Worm (Caenorhabditis elegans) whole organism, late embryonic: Measurements from ENCODE around the gene C16D9.1.

ENCODE experiments used
- C38D4.7 ChIP-seq: fragments of 200-800 bp; sonication (Bioruptor generic); optimal IDR thresholded peaks from 2 replicates; lab custom pipeline; 2018; ENCODE audit warnings: mild to moderate bottlenecking, missing genetic modification characterization, moderate library complexity, missing compliant biosample characterization
- F13H6.1 ChIP-seq: sonication (generic microtip); optimal IDR thresholded peaks from 2 replicates; lab custom pipeline; 2016; ENCODE audit warnings: missing genetic modification characterization, missing compliant biosample characterization
- T23F11.4 ChIP-seq: fragments of 200-800 bp; sonication (Bioruptor generic); optimal IDR thresholded peaks from 2 replicates; lab custom pipeline; 2018; ENCODE audit warnings: mild to moderate bottlenecking, missing genetic modification characterization, missing compliant biosample characterization
- ahr-1 ChIP-seq: sonication (generic microtip); optimal IDR thresholded peaks from 2 replicates; lab custom pipeline; 2016; ENCODE audit warnings: missing genetic modification characterization, missing compliant biosample characterization
- ceh-14 ChIP-seq: sonication (generic microtip); optimal IDR thresholded peaks from 2 replicates; lab custom pipeline; 2016; ENCODE audit warnings: missing genotype, missing genetic modification characterization, missing compliant biosample characterization
- ceh-2 ChIP-seq: sonication (generic microtip); optimal IDR thresholded peaks from 2 replicates; lab custom pipeline; 2016; ENCODE audit warnings: missing genotype, missing genetic modification characterization, missing compliant biosample characterization
- ceh-30 ChIP-seq: fragments of 150-350 bp; optimal IDR thresholded peaks from 2 replicates; lab custom pipeline; 2014; ENCODE audit warnings: missing biosample characterization, missing genetic modification characterization
- ceh-31 ChIP-seq: sonication (generic microtip); optimal IDR thresholded peaks from 2 replicates; lab custom pipeline; 2016; ENCODE audit warnings: missing genetic modification characterization, missing compliant biosample characterization
- ceh-34 ChIP-seq: sonication (generic microtip); optimal IDR thresholded peaks from 2 replicates; lab custom pipeline; 2016; ENCODE audit warnings: mild to moderate bottlenecking, missing genetic modification characterization, missing compliant biosample characterization
- ceh-6 ChIP-seq: fragments of 200-800 bp; sonication (Bioruptor generic); optimal IDR thresholded peaks from 2 replicates; lab custom pipeline; 2018; ENCODE audit warnings: mild to moderate bottlenecking, missing genetic modification characterization, missing compliant biosample characterization
- dve-1 ChIP-seq: sonication (generic microtip); optimal IDR thresholded peaks from 2 replicates; lab custom pipeline; 2017; ENCODE audit warnings: antibody characterized with exemption, mild to moderate bottlenecking, missing genetic modification characterization, missing compliant biosample characterization
- ets-4 ChIP-seq: sonication (generic microtip); optimal IDR thresholded peaks from 2 replicates; lab custom pipeline; 2016; ENCODE audit warnings: missing genetic modification characterization, missing compliant biosample characterization
- eyg-1 ChIP-seq: sonication (generic microtip); optimal IDR thresholded peaks from 2 replicates; lab custom pipeline; 2016; ENCODE audit warnings: missing genotype, missing genetic modification characterization, missing compliant biosample characterization
- fax-1 ChIP-seq: sonication (generic microtip); optimal IDR thresholded peaks from 2 replicates; lab custom pipeline; 2016; ENCODE audit warnings: missing genotype, missing genetic modification characterization, missing compliant biosample characterization
- fkh-6 ChIP-seq: sonication (generic microtip); optimal IDR thresholded peaks from 2 replicates; lab custom pipeline; 2016; ENCODE audit warnings: missing genetic modification characterization, missing compliant biosample characterization
- gmeb-2 ChIP-seq: sonication (generic microtip); optimal IDR thresholded peaks from 2 replicates; lab custom pipeline; 2016; ENCODE audit warnings: missing genetic modification characterization, inconsistent platforms, missing compliant biosample characterization
- hlh-13 ChIP-seq: fragments of 200-800 bp; sonication (Bioruptor generic); optimal IDR thresholded peaks from 2 replicates; lab custom pipeline; 2018; ENCODE audit warnings: mild to moderate bottlenecking, missing genetic modification characterization, missing compliant biosample characterization
- hlh-15 ChIP-seq: sonication (generic microtip); optimal IDR thresholded peaks from 2 replicates; lab custom pipeline; 2016; ENCODE audit warnings: missing genetic modification characterization, missing compliant biosample characterization
- hlh-30 ChIP-seq: sonication (generic microtip); optimal IDR thresholded peaks from 2 replicates; lab custom pipeline; 2017; ENCODE audit warnings: antibody characterized with exemption, missing genetic modification characterization, missing compliant biosample characterization; ENCODE audit not compliant: insufficient read depth
- hlh-6 ChIP-seq: sonication (generic microtip); optimal IDR thresholded peaks from 2 replicates; lab custom pipeline; 2016; ENCODE audit warnings: missing genotype, missing genetic modification characterization, missing compliant biosample characterization
- lim-6 ChIP-seq: sonication (generic microtip); optimal IDR thresholded peaks from 2 replicates; lab custom pipeline; 2016; ENCODE audit warnings: missing genetic modification characterization, missing compliant biosample characterization
- lin-11 ChIP-seq: fragments of 200-800 bp; sonication (Bioruptor generic); optimal IDR thresholded peaks from 2 replicates; lab custom pipeline; 2018; ENCODE audit warnings: mild to moderate bottlenecking, missing genetic modification characterization, missing compliant biosample characterization
- mec-3 ChIP-seq: sonication (generic microtip); optimal IDR thresholded peaks from 2 replicates; lab custom pipeline; 2016; ENCODE audit warnings: borderline replicate concordance, missing genetic modification characterization, missing compliant biosample characterization
- nfya-1 ChIP-seq: sonication (generic microtip); optimal IDR thresholded peaks from 2 replicates; lab custom pipeline; 2017; ENCODE audit warnings: missing genetic modification characterization, mild to moderate bottlenecking, missing compliant biosample characterization, antibody characterized with exemption, moderate library complexity
- nhr-11 ChIP-seq: fragments of 150-350 bp; optimal IDR thresholded peaks from 2 replicates; lab custom pipeline; 2014; ENCODE audit warnings: missing biosample characterization, missing genetic modification characterization
- nhr-232 ChIP-seq: sonication (generic microtip); optimal IDR thresholded peaks from 2 replicates; lab custom pipeline; 2016; ENCODE audit warnings: missing genetic modification characterization, missing compliant biosample characterization
- odd-2 ChIP-seq: sonication (generic microtip); optimal IDR thresholded peaks from 2 replicates; lab custom pipeline; 2017; ENCODE audit warnings: antibody characterized with exemption, mild to moderate bottlenecking, missing genetic modification characterization, missing compliant biosample characterization
- pqm-1 ChIP-seq: sonication (generic microtip); optimal IDR thresholded peaks from 2 replicates; lab custom pipeline; 2016; ENCODE audit warnings: missing genetic modification characterization, missing compliant biosample characterization
- pros-1 ChIP-seq: fragments of 150-350 bp; optimal IDR thresholded peaks from 2 replicates; lab custom pipeline; 2014; ENCODE audit warnings: missing biosample characterization, missing genetic modification reagents, missing genetic modification characterization
- rnt-1 ChIP-seq: sonication (generic microtip); optimal IDR thresholded peaks from 2 replicates; lab custom pipeline; 2016; ENCODE audit warnings: missing genetic modification characterization, missing compliant biosample characterization
- sox-4 ChIP-seq: sonication (generic microtip); optimal IDR thresholded peaks from 2 replicates; lab custom pipeline; 2017; ENCODE audit warnings: mild to moderate bottlenecking, missing genetic modification characterization, inconsistent platforms, missing compliant biosample characterization
- syd-9 ChIP-seq: sonication (generic microtip); optimal IDR thresholded peaks from 2 replicates; lab custom pipeline; 2016; ENCODE audit warnings: mild to moderate bottlenecking, missing genetic modification characterization, moderate library complexity, missing compliant biosample characterization
- tbx-7 ChIP-seq: sonication (generic microtip); optimal IDR thresholded peaks from 2 replicates; lab custom pipeline; 2016; ENCODE audit warnings: missing genotype, missing genetic modification characterization, missing compliant biosample characterization
- ttx-3 ChIP-seq: sonication (generic microtip); optimal IDR thresholded peaks from 2 replicates; lab custom pipeline; 2016; ENCODE audit warnings: missing genetic modification reagents, missing genetic modification characterization, missing compliant biosample characterization
- unc-42 ChIP-seq: sonication (generic microtip); optimal IDR thresholded peaks from 2 replicates; lab custom pipeline; 2016; ENCODE audit warnings: missing genotype, missing genetic modification characterization, missing compliant biosample characterization
- zip-5 ChIP-seq: sonication (generic microtip); optimal IDR thresholded peaks from 2 replicates; lab custom pipeline; 2016; ENCODE audit warnings: missing genetic modification characterization, missing compliant biosample characterization

The C16D9.1 gene

DNA sequence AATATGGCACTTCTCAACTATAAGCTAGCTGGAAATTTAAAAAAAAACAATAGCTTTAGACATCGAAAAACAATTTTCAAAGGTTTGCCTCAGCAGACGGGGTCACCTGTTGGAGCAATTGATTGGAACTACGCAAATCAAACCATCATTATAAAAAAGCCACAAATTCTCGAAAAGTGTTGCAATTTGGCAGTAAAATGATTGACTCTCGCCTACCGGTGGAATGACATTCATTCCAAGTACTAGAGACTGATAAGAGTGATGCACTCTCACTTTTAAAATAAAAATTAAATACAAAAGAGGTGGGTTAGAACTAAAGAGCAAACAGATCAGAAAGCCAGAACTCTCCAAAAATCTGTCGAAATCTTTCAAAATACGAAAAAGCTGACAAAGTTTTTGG is 26.3 kb downstream of the C16D9.1 start:
- no peak for TF ChIP-seq ttx-3
- TF ChIP-seq ceh-14 (tag; lab: Kevin White, UChicago): no peak
- TF ChIP-seq ahr-1: no peak
- TF ChIP-seq unc-42: no peak
- TF ChIP-seq nhr-232 (tag; lab: Kevin White, UChicago): no peak
- TF ChIP-seq dve-1: no peak
- TF ChIP-seq lim-6 (tag; lab: Kevin White, UChicago): no peak
- TF ChIP-seq hlh-15 (tag; lab: Kevin White, UChicago): no peak
- no peak for TF ChIP-seq ceh-31 (tag; lab: Kevin White, UChicago)
- TF ChIP-seq zip-5: no peak
- TF ChIP-seq fax-1 (tag; lab: Kevin White, UChicago): no peak
- no peak for TF ChIP-seq pros-1 (tag; lab: Kevin White, UChicago)
- TF ChIP-seq ceh-30: no peak
- TF ChIP-seq pqm-1 (tag; lab: Kevin White, UChicago): no peak
- no peak for TF ChIP-seq ceh-2 (tag; lab: Kevin White, UChicago)

DNA sequence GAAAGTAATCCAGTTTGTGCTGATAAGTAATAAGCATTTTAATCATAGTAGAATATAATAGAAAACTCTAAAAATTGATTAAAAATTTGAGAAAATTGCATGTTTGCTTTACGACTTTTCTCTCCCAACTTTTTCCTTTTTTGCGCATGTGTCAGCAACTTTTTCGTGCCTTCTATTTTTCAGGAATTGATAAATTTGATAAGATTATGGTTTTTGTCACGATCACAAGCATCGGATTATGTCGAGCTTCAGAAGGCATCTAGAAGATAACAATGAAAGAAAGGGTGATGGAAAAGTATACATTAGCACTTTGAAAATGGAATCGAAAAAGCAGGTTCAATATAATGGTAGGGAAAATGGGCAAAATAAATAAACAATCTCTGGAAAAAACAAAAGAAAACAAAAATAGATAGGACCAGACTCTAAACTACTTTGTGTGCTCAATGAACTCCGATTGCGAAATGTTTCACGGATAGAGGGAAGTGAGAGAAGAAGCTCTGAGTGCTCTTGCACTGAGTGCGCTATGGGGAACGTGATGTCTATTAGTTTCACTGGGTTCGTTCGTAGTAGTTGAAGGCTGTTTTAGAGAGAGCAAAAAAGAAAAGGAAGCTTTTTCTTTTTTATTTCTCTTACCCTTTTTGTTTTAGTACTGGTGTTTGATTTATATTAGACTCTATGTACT is 29.1 kb downstream of the C16D9.1 start:
- TF ChIP-seq C38D4.7 (GFP tag; lab: Kevin White, UChicago) (no peak), zip-5 (no peak)
- TF ChIP-seq, all 69 proteins: peak for 0

DNA sequence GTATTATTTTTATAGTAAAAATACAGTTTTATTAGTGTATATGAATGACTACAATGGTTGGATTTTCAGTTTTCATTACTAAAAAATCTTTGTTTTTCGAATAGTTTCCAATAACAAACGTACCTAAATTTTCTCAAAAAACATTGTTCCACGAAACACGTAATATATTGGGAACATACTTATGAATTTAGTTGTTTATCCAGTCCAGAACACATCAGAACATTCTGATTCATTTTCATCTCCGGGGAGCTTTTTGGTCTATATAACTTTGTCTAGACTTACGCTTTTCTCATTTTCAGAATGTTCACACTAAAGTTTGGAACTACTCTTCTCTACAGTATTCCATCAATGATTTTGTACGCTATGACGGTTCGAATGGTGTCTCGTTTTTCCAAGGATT is 32.6 kb downstream of the C16D9.1 start, which contains the start of gene srg-33:
srg-33 (plus strand) TSS at position 301 of the 400 bp plus-strand sequence.
- TF ChIP-seq zip-5 (no peak), T23F11.4 (GFP tag; lab: Kevin White, UChicago) (no peak), ceh-34 (tag; lab: Kevin White, UChicago) (no peak), ets-4 (tag; lab: Kevin White, UChicago) (no peak), unc-42 (no peak), lin-11 (no peak), ahr-1 (no peak), rnt-1 (no peak), F13H6.1 (tag; lab: Kevin White, UChicago) (no peak), tbx-7 (tag; lab: Kevin White, UChicago) (no peak), odd-2 (tag; lab: Kevin White, UChicago) (no peak), hlh-30 (tag; lab: Kevin White, UChicago) (no peak), fkh-6 (tag; lab: Kevin White, UChicago) (no peak), ceh-6 (GFP tag; lab: Kevin White, UChicago) (no peak), hlh-15 (tag; lab: Kevin White, UChicago) (no peak), hlh-13 (GFP tag; lab: Kevin White, UChicago) (no peak), eyg-1 (tag; lab: Kevin White, UChicago) (no peak)

DNA sequence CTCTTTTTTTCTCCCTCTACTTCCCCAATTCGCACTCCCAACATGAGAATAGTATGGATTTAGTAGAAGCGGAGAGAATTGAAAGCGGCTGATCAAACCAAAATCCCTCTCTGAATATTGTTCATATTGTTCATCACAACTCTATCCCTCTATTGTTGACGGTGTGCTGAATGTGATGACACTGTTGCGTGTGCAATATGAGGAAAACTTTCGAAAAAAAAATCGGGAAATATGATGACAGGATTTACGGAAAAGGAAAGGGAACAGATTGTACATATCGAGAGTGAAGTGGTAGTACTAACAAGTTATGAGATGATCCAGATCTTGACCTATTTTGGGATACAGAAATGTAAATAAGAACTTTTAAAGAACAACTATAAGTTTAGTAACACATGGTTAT is 36.8 kb downstream of the C16D9.1 start, which contains the start of gene smex-1:
smex-1 (minus strand) TSS at position 101 of the 400 bp plus-strand sequence.
- TF ChIP-seq sox-4 (tag; lab: Kevin White, UChicago): no peak

DNA sequence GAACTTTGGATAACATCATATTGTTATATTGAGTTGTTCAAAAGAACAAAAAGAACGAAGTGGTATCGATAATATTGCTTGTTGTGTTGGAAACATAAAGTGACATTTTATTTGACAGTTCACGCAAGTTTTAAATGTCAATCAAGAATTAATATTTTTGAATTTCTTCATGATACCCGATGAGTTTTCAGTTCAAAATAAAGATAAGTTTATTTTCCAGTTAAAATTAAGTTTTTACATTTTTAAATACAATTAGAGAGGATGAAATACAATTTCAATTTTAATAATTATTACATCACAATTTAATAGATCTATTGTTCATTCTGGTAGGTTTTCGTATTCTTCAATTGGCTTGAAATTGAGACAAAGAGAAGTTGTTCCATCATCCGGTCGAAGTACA is 38.4 kb downstream of the C16D9.1 start, which contains the start of gene W02D7.4:
W02D7.4 (minus strand) TSS at position 101 of the 400 bp plus-strand sequence.
- no peak for TF ChIP-seq ahr-1
- no peak for TF ChIP-seq nhr-232 (tag; lab: Kevin White, UChicago)
- TF ChIP-seq ceh-14 (tag; lab: Kevin White, UChicago): no peak
- TF ChIP-seq nhr-11 (tag; lab: Kevin White, UChicago): no peak
- TF ChIP-seq hlh-15 (tag; lab: Kevin White, UChicago): no peak
- TF ChIP-seq mec-3 (tag; lab: Kevin White, UChicago): no peak
- no peak for TF ChIP-seq nfya-1 (tag; lab: Kevin White, UChicago)
- TF ChIP-seq hlh-6: no peak
- no peak for TF ChIP-seq syd-9 (tag; lab: Kevin White, UChicago)
- no peak for TF ChIP-seq lim-6 (tag; lab: Kevin White, UChicago)
- TF ChIP-seq ceh-2 (tag; lab: Kevin White, UChicago): no peak
- TF ChIP-seq C38D4.7 (GFP tag; lab: Kevin White, UChicago): no peak
- no peak for TF ChIP-seq fax-1 (tag; lab: Kevin White, UChicago)
- no peak for TF ChIP-seq gmeb-2 (tag; lab: Kevin White, UChicago)
